Fruit fly (Drosophila melanogaster): ENCODE results near the gene Gbs-70E.

dm6 chr3L:14544987-14545943 lies 5.5 kb downstream of the Gbs-70E start:
- TF ChIP-seq usp (GFP tag; optimal IDR thresholded peaks at IDR 0.05) (no peak), tai (GFP tag; optimal IDR thresholded peaks at IDR 0.05) (no peak), Hr78 (GFP tag; optimal IDR thresholded peaks at IDR 0.05) (no peak), fru (GFP tag; optimal IDR thresholded peaks at IDR 0.05) (peak; percentile 47), dsf (GFP tag; optimal IDR thresholded peaks at IDR 0.05; ENCODE audit: borderline replicate concordance) (no peak), Jra (GFP tag; optimal IDR thresholded peaks at IDR 0.05) (no peak), lola (GFP tag; optimal IDR thresholded peaks at IDR 0.05) (no peak), Dfd (GFP tag; optimal IDR thresholded peaks at IDR 0.05) (no peak), sv (GFP tag; optimal IDR thresholded peaks at IDR 0.05) (no peak)

Data from whole organism, wandering third instar larva.